Fruit fly (Drosophila melanogaster) whole organism, embryonic: Measurements from ENCODE around the gene cu.

Source experiments
- Antp ChIP-seq: fragments of 200-800 bp; sonication (Bioruptor generic); optimal IDR thresholded peaks from 3 replicates; lab custom pipeline; 2016; ENCODE audit warnings: missing biosample characterization, missing genetic modification characterization
- Atf-2 ChIP-seq: fragments of 200-800 bp; sonication (Bioruptor generic); optimal IDR thresholded peaks from 2 replicates; lab custom pipeline; 2016; ENCODE audit warnings: missing biosample characterization, missing genetic modification characterization
- Atf3 ChIP-seq: fragments of 200-800 bp; sonication (Bioruptor generic); optimal IDR thresholded peaks from 3 replicates; lab custom pipeline; 2016; ENCODE audit warnings: missing biosample characterization, missing genetic modification characterization
- CG10209 ChIP-seq: fragments of 200-800 bp; sonication (Bioruptor generic); optimal IDR thresholded peaks from 3 replicates; lab custom pipeline; 2017; ENCODE audit warnings: missing biosample characterization, mild to moderate bottlenecking, missing genetic modification characterization, missing genetic modification reagents
- CG13894 ChIP-seq: fragments of 200-800 bp; sonication (Bioruptor generic); optimal IDR thresholded peaks from 3 replicates; lab custom pipeline; 2018; ENCODE audit warnings: missing biosample characterization, mild to moderate bottlenecking, missing genetic modification characterization, moderate library complexity
- CG14014 ChIP-seq: fragments of 200-800 bp; sonication (Bioruptor generic); IDR thresholded peaks from 2 replicates; pipeline ENCODE4 v1.3.6; 2022; ENCODE audit warnings: missing biosample characterization, missing genetic modification characterization
- CG17385 ChIP-seq: fragments of 200-800 bp; sonication (Bioruptor generic); optimal IDR thresholded peaks from 3 replicates; lab custom pipeline; 2018; ENCODE audit warnings: missing biosample characterization, mild to moderate bottlenecking, missing genetic modification characterization
- CG17568 ChIP-seq: fragments of 200-800 bp; sonication (Bioruptor generic); optimal IDR thresholded peaks from 2 replicates; lab custom pipeline; 2018; ENCODE audit warnings: missing biosample characterization, mild to moderate bottlenecking, missing genetic modification characterization, moderate library complexity
- CG18262 ChIP-seq: fragments of 200-800 bp; optimal IDR thresholded peaks from 3 replicates; lab custom pipeline; 2019; ENCODE audit warnings: missing biosample characterization, mild to moderate bottlenecking, missing genetic modification characterization, moderate library complexity
- CG18619 ChIP-seq: fragments of 200-800 bp; sonication (Bioruptor generic); optimal IDR thresholded peaks from 3 replicates; lab custom pipeline; 2017; ENCODE audit warnings: missing biosample characterization, mild to moderate bottlenecking, missing genetic modification characterization
- CG2120 ChIP-seq: fragments of 200-800 bp; sonication (Bioruptor generic); optimal IDR thresholded peaks from 3 replicates; lab custom pipeline; 2016; ENCODE audit warnings: missing biosample characterization, missing genetic modification characterization
- CG2889 ChIP-seq: fragments of 200-800 bp; sonication (Bioruptor generic); IDR thresholded peaks from 3 replicates; pipeline ENCODE4 v1.3.6; 2022; ENCODE audit warnings: missing biosample characterization, missing genetic modification characterization
- CG31388 ChIP-seq: fragments of 200-800 bp; sonication (Bioruptor generic); optimal IDR thresholded peaks from 2 replicates; lab custom pipeline; 2016; ENCODE audit warnings: missing biosample characterization, missing genetic modification characterization
- CG3726 ChIP-seq: fragments of 200-800 bp; sonication (Bioruptor generic); IDR thresholded peaks from 3 replicates; pipeline ENCODE4, ENCODE4 v1.3.6; 2022; ENCODE audit warnings: missing biosample characterization, missing genetic modification characterization
- CG4617 ChIP-seq: fragments of 200-800 bp; sonication (Bioruptor generic); optimal IDR thresholded peaks from 3 replicates; lab custom pipeline; 2016; ENCODE audit warnings: missing biosample characterization, missing genetic modification characterization, borderline replicate concordance
- CG5953 ChIP-seq: fragments of 200-800 bp; sonication (Bioruptor generic); IDR thresholded peaks from 2 replicates; pipeline ENCODE4 v1.3.6; 2022; ENCODE audit warnings: missing biosample characterization, missing genetic modification characterization
- CG8089 ChIP-seq: fragments of 200-800 bp; sonication (Bioruptor generic); optimal IDR thresholded peaks from 3 replicates; lab custom pipeline; 2016; ENCODE audit warnings: missing biosample characterization, missing genetic modification characterization
- CG9437 ChIP-seq: fragments of 200-800 bp; sonication (Bioruptor generic); optimal IDR thresholded peaks from 2 replicates; lab custom pipeline; 2018; ENCODE audit warnings: missing biosample characterization, mild to moderate bottlenecking, missing genetic modification characterization
- Doc2 ChIP-seq: fragments of 200-800 bp; sonication (Bioruptor generic); IDR thresholded peaks from 2 replicates; pipeline ENCODE4 v1.3.6; 2022; ENCODE audit warnings: missing biosample characterization, missing genetic modification characterization
- Doc3 ChIP-seq: fragments of 200-800 bp; sonication (Bioruptor generic); IDR thresholded peaks from 3 replicates; pipeline ENCODE4 v1.3.6; 2022; ENCODE audit warnings: missing biosample characterization, missing genetic modification characterization; ENCODE audit not compliant: partially characterized antibody
- Dref ChIP-seq: fragments of 200-800 bp; sonication (Bioruptor generic); IDR thresholded peaks from 2 replicates; pipeline ENCODE4 v1.3.6; 2022; ENCODE audit warnings: missing biosample characterization, missing genetic modification characterization
- Drgx ChIP-seq: fragments of 200-800 bp; sonication (Bioruptor generic); IDR thresholded peaks from 2 replicates; pipeline ENCODE4 v1.3.6; 2022; ENCODE audit warnings: missing biosample characterization, missing genetic modification characterization
- H15 ChIP-seq: fragments of 200-800 bp; sonication (Bioruptor generic); IDR thresholded peaks from 3 replicates; pipeline ENCODE4 v1.3.6; 2022; ENCODE audit warnings: missing biosample characterization, missing genetic modification characterization
- Hand ChIP-seq: fragments of 200-800 bp; sonication (Bioruptor generic); optimal IDR thresholded peaks from 2 replicates; lab custom pipeline; 2017; ENCODE audit warnings: mild to moderate bottlenecking, missing biosample characterization, missing genetic modification reagents, missing genetic modification characterization
- MESR4 ChIP-seq: fragments of 200-800 bp; sonication (Bioruptor generic); optimal IDR thresholded peaks from 2 replicates; lab custom pipeline; 2018; ENCODE audit warnings: missing biosample characterization, mild to moderate bottlenecking, missing genetic modification characterization, moderate library complexity
- Med ChIP-seq: fragments of 200-800 bp; sonication (Bioruptor generic); peaks from one replicate; lab custom pipeline; 2016; ENCODE audit warnings: missing biosample characterization, missing genetic modification characterization, mild to moderate bottlenecking, inconsistent platforms, moderate library complexity
- NFAT ChIP-seq: fragments of 200-800 bp; sonication (Bioruptor generic); IDR thresholded peaks from 2 replicates; pipeline ENCODE4 v1.3.6; 2022; ENCODE audit warnings: missing biosample characterization, missing genetic modification characterization
- Oli ChIP-seq: fragments of 200-800 bp; sonication (Bioruptor generic); optimal IDR thresholded peaks from 2 replicates; lab custom pipeline; 2018; ENCODE audit warnings: missing biosample characterization, mild to moderate bottlenecking, missing genetic modification characterization, moderate library complexity
- Scr ChIP-seq: fragments of 200-800 bp; sonication (Bioruptor generic); IDR thresholded peaks from 2 replicates; pipeline ENCODE4 v1.3.6; 2022; ENCODE audit warnings: missing biosample characterization, missing genetic modification characterization; ENCODE audit not compliant: partially characterized antibody
- Six4 ChIP-seq: fragments of 200-800 bp; sonication (Bioruptor generic); optimal IDR thresholded peaks from 2 replicates; lab custom pipeline; 2016; ENCODE audit warnings: missing biosample characterization, missing genetic modification characterization
- Xbp1 ChIP-seq: fragments of 200-800 bp; sonication (Bioruptor generic); optimal IDR thresholded peaks from 3 replicates; lab custom pipeline; 2016; ENCODE audit warnings: missing biosample characterization, mild to moderate bottlenecking, missing genetic modification characterization
- abd-A ChIP-seq: fragments of 200-800 bp; sonication (Bioruptor generic); optimal IDR thresholded peaks from 3 replicates; lab custom pipeline; 2019; ENCODE audit warnings: missing biosample characterization, mild to moderate bottlenecking, missing genetic modification characterization, moderate library complexity
- al ChIP-seq: fragments of 200-800 bp; sonication (Bioruptor generic); IDR thresholded peaks from 2 replicates; pipeline ENCODE4 v1.3.6; 2022; ENCODE audit warnings: missing biosample characterization, missing genetic modification characterization
- az2 ChIP-seq: fragments of 200-800 bp; sonication (Bioruptor generic); optimal IDR thresholded peaks from 3 replicates; lab custom pipeline; 2016; ENCODE audit warnings: missing biosample characterization, missing genetic modification characterization
- br ChIP-seq: fragments of >200 bp; optimal IDR thresholded peaks from 2 replicates; lab custom pipeline; 2017
- cato ChIP-seq: fragments of 200-800 bp; sonication (Bioruptor generic); optimal IDR thresholded peaks from 2 replicates; lab custom pipeline; 2016; ENCODE audit warnings: missing biosample characterization, missing genetic modification characterization, borderline replicate concordance
- croc ChIP-seq: fragments of 200-800 bp; sonication (Bioruptor generic); conservative IDR thresholded peaks from 3 replicates; pipeline ENCODE4 v1.3.6; 2022; ENCODE audit warnings: missing biosample characterization, missing genetic modification characterization
- da ChIP-seq: fragments of 200-800 bp; sonication (Bioruptor generic); optimal IDR thresholded peaks from 2 replicates; lab custom pipeline; 2016; ENCODE audit warnings: missing biosample characterization, missing genetic modification characterization
- danr ChIP-seq: fragments of 200-800 bp; sonication (Bioruptor generic); IDR thresholded peaks from 2 replicates; pipeline ENCODE4 v1.3.6; 2022; ENCODE audit warnings: missing biosample characterization, missing genetic modification characterization
- dm ChIP-seq: fragments of 200-800 bp; sonication (Bioruptor generic); optimal IDR thresholded peaks from 3 replicates; lab custom pipeline; 2016; ENCODE audit warnings: missing biosample characterization, missing genetic modification characterization
- esg ChIP-seq: fragments of 200-800 bp; sonication (Bioruptor generic); conservative IDR thresholded peaks from 2 replicates; pipeline ENCODE4 v1.3.6; 2022; ENCODE audit warnings: missing biosample characterization, missing genetic modification characterization
- ewg ChIP-seq: fragments of 200-800 bp; sonication (Bioruptor generic); optimal IDR thresholded peaks from 3 replicates; lab custom pipeline; 2017; ENCODE audit warnings: mild to moderate bottlenecking, missing biosample characterization, missing genetic modification reagents, missing genetic modification characterization
- lab ChIP-seq: fragments of 200-800 bp; sonication (Bioruptor generic); optimal IDR thresholded peaks from 3 replicates; lab custom pipeline; 2017; ENCODE audit warnings: missing biosample characterization, missing genetic modification characterization, mild to moderate bottlenecking, moderate library complexity, missing genetic modification reagents
- oc ChIP-seq: fragments of 200-800 bp; sonication (Bioruptor generic); optimal IDR thresholded peaks from 2 replicates; lab custom pipeline; 2018; ENCODE audit warnings: missing biosample characterization, mild to moderate bottlenecking, missing genetic modification characterization, moderate library complexity
- shn ChIP-seq: fragments of 200-800 bp; sonication (Bioruptor generic); optimal IDR thresholded peaks from 3 replicates; lab custom pipeline; 2016; ENCODE audit warnings: missing biosample characterization, missing genetic modification characterization
- tgo ChIP-seq: fragments of 200-800 bp; sonication (Bioruptor generic); IDR thresholded peaks from 3 replicates; pipeline ENCODE4 v1.3.6; 2022; ENCODE audit warnings: missing biosample characterization, missing genetic modification characterization
- tx ChIP-seq: fragments of 200-800 bp; sonication (Bioruptor generic); optimal IDR thresholded peaks from 2 replicates; lab custom pipeline; 2016; ENCODE audit warnings: missing biosample characterization, missing genetic modification characterization
- wek ChIP-seq: fragments of 200-800 bp; sonication (Bioruptor generic); optimal IDR thresholded peaks from 3 replicates; lab custom pipeline; 2018; ENCODE audit warnings: missing biosample characterization, mild to moderate bottlenecking, missing genetic modification characterization, moderate library complexity
- zfh1 ChIP-seq: fragments of 200-800 bp; sonication (Bioruptor generic); IDR thresholded peaks from 3 replicates; pipeline ENCODE4 v1.3.6; 2022; ENCODE audit warnings: missing biosample characterization, missing genetic modification characterization

The cu gene

DNA sequence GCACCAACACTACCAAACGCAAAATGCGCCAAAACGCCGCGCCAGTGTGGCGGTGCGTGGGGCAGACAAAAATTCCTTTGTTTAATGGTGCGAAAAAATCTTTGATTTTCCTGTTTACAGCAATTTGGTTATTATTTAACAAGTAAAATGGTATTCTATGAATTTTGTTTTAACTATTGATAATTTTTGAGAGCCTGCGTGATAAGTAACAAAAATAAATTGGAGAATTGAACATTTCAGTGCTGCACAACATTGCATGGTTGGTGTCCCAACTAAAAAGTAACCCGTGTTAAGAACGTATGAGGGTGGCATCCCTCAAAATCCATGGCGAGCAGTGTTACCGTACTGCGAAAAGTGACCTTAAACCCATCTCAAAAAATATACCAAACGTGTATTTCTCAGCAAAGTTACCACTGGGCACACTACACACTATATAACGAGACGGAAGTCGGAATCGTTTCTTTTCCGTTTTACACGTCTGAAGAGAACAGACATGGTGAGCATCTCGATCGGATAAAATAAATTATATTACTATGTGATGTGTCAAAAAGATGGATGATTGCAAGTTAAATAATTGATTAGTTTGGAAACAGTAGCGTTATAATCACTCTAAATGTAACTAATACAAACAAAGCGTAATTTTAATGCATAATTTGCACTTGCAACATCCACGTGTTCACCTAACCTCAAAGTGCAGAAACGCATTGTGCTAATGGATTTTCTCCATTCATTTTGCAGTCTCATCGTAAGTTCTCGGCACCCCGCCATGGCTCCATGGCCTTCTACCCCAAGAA is 24.2 kb downstream of the cu start, which contains the start of the genes CG6693 and RpL3 (continued):
- peak; percentile 80 for TF ChIP-seq CG18619
- peak; percentile 98 for TF ChIP-seq Med (GFP tag; lab: Kevin White, UChicago)
- TF ChIP-seq da (GFP tag; lab: Kevin White, UChicago) = no peak
- peak; percentile 69 for TF ChIP-seq CG10209 (GFP tag; lab: Kevin White, UChicago)
- peak; percentile 69 for TF ChIP-seq CG18262 (tag; lab: Kevin White, UChicago)
- TF ChIP-seq dm (GFP tag; lab: Kevin White, UChicago) = peak; percentile 88
- TF ChIP-seq Oli (tag; lab: Kevin White, UChicago) = peak; percentile 67
- peak; percentile 52 for TF ChIP-seq Xbp1 (GFP tag; lab: Kevin White, UChicago)
- TF ChIP-seq Doc3 (GFP tag; lab: Robert Waterston, UW) = no peak
- TF ChIP-seq CG17385 (GFP tag; lab: Kevin White, UChicago) = peak; percentile 88
- peak; percentile 41 for TF ChIP-seq ewg (GFP tag; lab: Kevin White, UChicago)
- TF ChIP-seq wek = peak; percentile 88
- TF ChIP-seq Scr (GFP tag; lab: Robert Waterston, UW) = no peak; the same call in 1 of the 2 replicates
- TF ChIP-seq Doc2 (GFP tag; lab: Robert Waterston, UW) = no peak
- TF ChIP-seq oc = peak; percentile 79
- peak; percentile 91 for TF ChIP-seq CG13894
- peak; percentile 76 for TF ChIP-seq CG5953 (GFP tag; lab: Robert Waterston, UW)
- TF ChIP-seq Drgx (GFP tag; lab: Robert Waterston, UW) = peak; percentile 47; the same call in 1 of the 2 replicates
- peak; percentile 43 for TF ChIP-seq cato (GFP tag; lab: Kevin White, UChicago)
- TF ChIP-seq CG2120 (GFP tag; lab: Kevin White, UChicago) = peak; percentile 55
- TF ChIP-seq CG4617 (GFP tag; lab: Kevin White, UChicago) = peak; percentile 50
- TF ChIP-seq danr (GFP tag; lab: Robert Waterston, UW) = no peak
- TF ChIP-seq MESR4 = peak; percentile 98
- peak; percentile 29; the same call in 1 of the 2 replicates for TF ChIP-seq al (GFP tag; lab: Robert Waterston, UW)
- peak; percentile 25 for TF ChIP-seq Atf-2
- TF ChIP-seq Antp (GFP tag; lab: Kevin White, UChicago) = no peak
- TF ChIP-seq CG14014 (GFP tag; lab: Robert Waterston, UW) = peak; percentile 72; the same call in 1 of the 2 replicates
- peak; percentile 89 for TF ChIP-seq CG17568 (GFP tag; lab: Kevin White, UChicago)
- TF ChIP-seq tgo (GFP tag; lab: Robert Waterston, UW) = peak; percentile 22; the same call in 1 of the 3 replicates
- peak; percentile 32 for TF ChIP-seq Atf3 (GFP tag; lab: Kevin White, UChicago)
- TF ChIP-seq lab (GFP tag; lab: Kevin White, UChicago) = peak; percentile 92
- peak; percentile 41; the same call in 1 of the 3 replicates for TF ChIP-seq H15 (GFP tag; lab: Robert Waterston, UW)
- no peak for TF ChIP-seq croc
- TF ChIP-seq Dref (GFP tag; lab: Robert Waterston, UW) = peak; percentile 44
- TF ChIP-seq zfh1 (GFP tag; lab: Robert Waterston, UW) = peak; percentile 72
- TF ChIP-seq Six4 (GFP tag; lab: Kevin White, UChicago) = peak; percentile 27
- TF ChIP-seq shn = peak; percentile 52
- TF ChIP-seq CG3726 (GFP tag; lab: Robert Waterston, UW) = no peak
- no peak for TF ChIP-seq br (lab: Kevin White, UChicago)
- no peak for TF ChIP-seq CG2889 (GFP tag; lab: Robert Waterston, UW)
- peak; percentile 5 for TF ChIP-seq az2
- TF ChIP-seq CG31388 (GFP tag; lab: Kevin White, UChicago) = no peak
- peak; percentile 45 for TF ChIP-seq CG9437
- peak; percentile 65 for TF ChIP-seq CG8089 (GFP tag; lab: Kevin White, UChicago)
- TF ChIP-seq NFAT (GFP tag; lab: Robert Waterston, UW) = peak; percentile 88
- TF ChIP-seq Hand (GFP tag; lab: Kevin White, UChicago) = peak; percentile 77
- no peak for TF ChIP-seq tx (GFP tag; lab: Kevin White, UChicago)
- TF ChIP-seq esg (GFP tag; lab: Robert Waterston, UW) = no peak
- TF ChIP-seq abd-A = no peak
